Fruit fly (Drosophila melanogaster): ENCODE results near the gene Uxs.

Uxs gene

dm6 chr3L:8197779-8198279, 17.1 kb downstream of the Uxs start, which contains the start of the genes UbcE2M and Dhps (continued):
- TF ChIP-seq ase (GFP tag; IDR thresholded peaks at IDR 0.05) (peak; percentile 38; the same call in 1 of the 3 replicates), maf-S (GFP tag; optimal IDR thresholded peaks at IDR 0.05) (peak; percentile 45), bsh (GFP tag; optimal IDR thresholded peaks at IDR 0.05) (peak in 1 of 2 experiments; percentile 62), zf30C (GFP tag; optimal IDR thresholded peaks at IDR 0.05) (no peak), CG15011 (GFP tag; optimal IDR thresholded peaks at IDR 0.05) (no peak), CG7928 (GFP tag; optimal IDR thresholded peaks at IDR 0.05) (peak; percentile 91), ssp (GFP tag; IDR thresholded peaks at IDR 0.05) (peak; percentile 74), tup (GFP tag; optimal IDR thresholded peaks at IDR 0.05) (peak; percentile 2), hkb (optimal IDR thresholded peaks at IDR 0.05) (no peak), hkb (GFP tag; IDR thresholded peaks at IDR 0.05) (peak; percentile 50), dysf (GFP tag; IDR thresholded peaks at IDR 0.05) (peak; percentile 75; the same call in 2 of the 3 replicates), Spps (tag; optimal IDR thresholded peaks at IDR 0.05) (peak; percentile 50), CHES-1-like (GFP tag; optimal IDR thresholded peaks at IDR 0.05) (peak; percentile 56), ems (GFP tag; optimal IDR thresholded peaks at IDR 0.05) (no peak), CG3726 (GFP tag; IDR thresholded peaks at IDR 0.05) (peak; percentile 46; the same call in 1 of the 3 replicates), nom (GFP tag; optimal IDR thresholded peaks at IDR 0.05) (peak; percentile 27), CoRest (tag; optimal IDR thresholded peaks at IDR 0.05) (peak; percentile 92), schlank (tag; optimal IDR thresholded peaks at IDR 0.05) (peak; percentile 6), Ptx1 (GFP tag; IDR thresholded peaks at IDR 0.05) (peak; percentile 73), CG3281 (GFP tag; optimal IDR thresholded peaks at IDR 0.05) (peak; percentile 86), CG4730 (GFP tag; IDR thresholded peaks at IDR 0.05) (peak; percentile 27; the same call in 1 of the 2 replicates), crp (GFP tag; optimal IDR thresholded peaks at IDR 0.05) (peak in 1 of 2 experiments; percentile 60), mld (GFP tag; IDR thresholded peaks at IDR 0.05; ENCODE audit: partially characterized antibody) (peak; percentile 72; the same call in 2 of the 3 replicates), CG12659 (GFP tag; optimal IDR thresholded peaks at IDR 0.05) (peak; percentile 87), unc-4 (GFP tag; IDR thresholded peaks at IDR 0.05; ENCODE audit: partially characterized antibody) (peak; percentile 68), CG7556 (GFP tag; optimal IDR thresholded peaks at IDR 0.05) (peak; percentile 70), slbo (GFP tag; IDR thresholded peaks at IDR 0.05) (peak; percentile 87), BtbVII (GFP tag; optimal IDR thresholded peaks at IDR 0.05) (peak; percentile 46), CG3847 (GFP tag; IDR thresholded peaks at IDR 0.05) (peak; percentile 87), CG14667 (GFP tag; IDR thresholded peaks at IDR 0.05) (peak; percentile 60), inv (GFP tag; IDR thresholded peaks at IDR 0.05; ENCODE audit: partially characterized antibody) (peak; percentile 70), CG16815 (GFP tag; optimal IDR thresholded peaks at IDR 0.05) (peak; percentile 69), Mrtf (GFP tag; IDR thresholded peaks at IDR 0.05) (peak; percentile 59; the same call in 2 of the 3 replicates), chn (GFP tag; optimal IDR thresholded peaks at IDR 0.05) (peak; percentile 41), CG7987 (GFP tag; optimal IDR thresholded peaks at IDR 0.05) (peak; percentile 2), Lhr (GFP tag; optimal IDR thresholded peaks at IDR 0.05) (peak; percentile 20), luna (GFP tag; optimal IDR thresholded peaks at IDR 0.05) (no peak), hb (GFP tag; IDR thresholded peaks at IDR 0.05; ENCODE audit: partially characterized antibody) (peak; percentile 21; the same call in 2 of the 3 replicates), eyg (GFP tag; optimal IDR thresholded peaks at IDR 0.05) (peak; percentile 36), YL-1 (GFP tag; optimal IDR thresholded peaks at IDR 0.05) (peak; percentile 77), fd96Cb (tag; optimal IDR thresholded peaks at IDR 0.05) (peak; percentile 72), scrt (GFP tag; optimal IDR thresholded peaks at IDR 0.05) (peak; percentile 79), Usf (GFP tag; optimal IDR thresholded peaks at IDR 0.05) (peak; percentile 73), E2f2 (GFP tag; IDR thresholded peaks at IDR 0.05) (peak; percentile 53; the same call in 1 of the 2 replicates), CG8089 (GFP tag; optimal IDR thresholded peaks at IDR 0.05) (no peak), Antp (GFP tag; optimal IDR thresholded peaks at IDR 0.05) (peak; percentile 53), gsb-n (tag; optimal IDR thresholded peaks at IDR 0.05) (no peak), Med (GFP tag) (peak; percentile 89), CG12155 (GFP tag; optimal IDR thresholded peaks at IDR 0.05) (peak; percentile 70), pho (GFP tag; optimal IDR thresholded peaks at IDR 0.05) (peak; percentile 48)

All from whole organism, embryonic.